Fruit fly (Drosophila melanogaster): ENCODE measurements around the gene CtIP.

CtIP gene

DNA sequence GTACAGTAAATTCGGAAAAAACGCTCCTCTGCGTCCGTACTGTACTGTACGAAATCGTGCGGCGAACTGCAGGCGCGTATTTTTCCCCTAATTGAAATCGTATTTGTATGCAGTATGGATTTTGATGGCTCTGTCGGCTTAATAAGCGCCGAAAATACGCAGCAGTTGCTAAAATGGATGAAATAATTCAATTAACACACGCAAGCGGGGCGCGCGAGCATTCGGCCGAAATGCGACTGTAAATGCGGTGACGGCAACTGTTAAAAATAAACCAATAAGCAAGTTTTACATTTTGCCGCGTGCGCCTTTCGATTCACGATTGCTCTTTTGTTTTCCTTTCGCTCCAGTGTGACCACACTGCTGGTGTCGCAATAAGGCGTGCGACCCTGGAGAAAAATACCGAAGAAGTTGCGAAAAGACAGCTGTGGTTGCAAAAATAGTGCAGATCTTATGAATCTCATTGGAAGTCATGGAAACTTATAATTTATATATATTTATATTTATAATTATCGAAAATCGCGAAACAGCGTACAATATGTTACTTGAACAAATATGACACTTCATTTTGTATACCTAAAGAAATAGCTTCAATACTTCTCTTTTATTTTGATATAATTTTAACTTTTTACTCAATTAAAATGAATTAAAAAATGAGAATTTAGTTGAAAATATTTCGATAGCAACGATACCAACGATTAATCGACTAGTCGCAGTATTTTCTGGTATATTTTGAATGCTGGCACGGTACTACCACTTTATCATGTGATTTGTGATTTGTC is 37.2 kb downstream of the CtIP start, which contains the start of the genes CG32428 and CG5969 (continued):
- TF ChIP-seq Sox14 (GFP tag; optimal IDR thresholded peaks at IDR 0.05) (peak; percentile 64), Hr38 (GFP tag; optimal IDR thresholded peaks at IDR 0.05) (no peak), lz (GFP tag; optimal IDR thresholded peaks at IDR 0.05) (peak; percentile 45), dac (GFP tag; optimal IDR thresholded peaks at IDR 0.05) (peak; percentile 16), CG6808 (GFP tag; optimal IDR thresholded peaks at IDR 0.05) (peak; percentile 48), CG31627 (GFP tag; optimal IDR thresholded peaks at IDR 0.05) (peak; percentile 47), CG9139 (GFP tag; optimal IDR thresholded peaks at IDR 0.05) (no peak), Sox102F (GFP tag; optimal IDR thresholded peaks at IDR 0.05) (peak; percentile 47), CG4318 (GFP tag; optimal IDR thresholded peaks at IDR 0.05) (peak; percentile 68), fd59A (GFP tag; optimal IDR thresholded peaks at IDR 0.05) (no peak), Hr4 (GFP tag; optimal IDR thresholded peaks at IDR 0.05) (peak; percentile 62), CG1621 (tag; optimal IDR thresholded peaks at IDR 0.05) (peak; percentile 11), ss (GFP tag; optimal IDR thresholded peaks at IDR 0.05) (peak; percentile 38 to 64), CG3919 (GFP tag; optimal IDR thresholded peaks at IDR 0.05) (peak; percentile 74), Blimp-1 (GFP tag; optimal IDR thresholded peaks at IDR 0.05) (peak; percentile 46), CG7368 (GFP tag; optimal IDR thresholded peaks at IDR 0.05) (peak; percentile 61), fkh (GFP tag; optimal IDR thresholded peaks at IDR 0.05) (peak; percentile 61), acj6 (GFP tag; optimal IDR thresholded peaks at IDR 0.05) (peak; percentile 73), CG11294 (GFP tag; IDR thresholded peaks at IDR 0.05) (peak; percentile 53), CG6854 (GFP tag; optimal IDR thresholded peaks at IDR 0.05) (no peak), Met (GFP tag; optimal IDR thresholded peaks at IDR 0.05) (peak; percentile 47), Ets21C (GFP tag; optimal IDR thresholded peaks at IDR 0.05) (peak; percentile 34), CG6792 (GFP tag; optimal IDR thresholded peaks at IDR 0.05) (peak; percentile 60), salr (GFP tag; optimal IDR thresholded peaks at IDR 0.05) (peak; percentile 27 to 52), CG8119 (GFP tag; IDR thresholded peaks at IDR 0.05) (no peak; the same call in 2 of the 3 replicates), CG3032 (tag; optimal IDR thresholded peaks at IDR 0.05) (peak; percentile 84), cyc (GFP tag; optimal IDR thresholded peaks at IDR 0.05) (peak; percentile 53), Eip93F (GFP tag; optimal IDR thresholded peaks at IDR 0.05) (peak; percentile 64), esn (GFP tag; optimal IDR thresholded peaks at IDR 0.05) (peak; percentile 62), pdm3 (GFP tag; optimal IDR thresholded peaks at IDR 0.05) (peak; percentile 62), CG6163 (GFP tag; IDR thresholded peaks at IDR 0.05) (peak; percentile 88), Gug (GFP tag; IDR thresholded peaks at IDR 0.05) (peak; percentile 71)

DNA sequence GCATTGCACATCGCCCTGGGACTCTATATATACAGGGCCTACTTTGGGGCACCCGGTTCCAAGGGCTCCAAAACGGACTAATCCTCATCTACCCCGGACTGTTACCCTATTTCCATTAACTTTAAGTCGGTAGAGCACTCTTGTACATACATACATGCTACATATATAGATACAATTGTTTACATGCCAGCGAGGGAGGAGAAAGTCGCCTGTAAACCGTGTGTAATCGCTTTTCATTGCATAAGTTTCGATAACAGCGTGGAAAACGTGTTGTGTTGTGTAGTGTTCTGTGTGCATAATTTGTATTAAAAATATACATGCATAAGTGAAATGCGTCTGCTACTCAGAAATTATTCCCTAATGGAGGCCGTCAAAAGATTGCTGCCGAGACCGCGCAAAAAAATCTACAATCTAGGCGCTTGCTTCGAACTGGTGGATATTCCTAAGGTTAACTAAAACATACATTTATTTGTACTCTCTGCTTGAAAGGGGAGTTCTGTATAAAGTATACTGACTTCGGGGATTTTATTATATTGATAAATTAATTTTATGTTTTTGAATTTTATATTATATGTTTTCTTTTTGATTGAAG is 38.2 kb downstream of the CtIP start, which contains the start of gene isoQC:
Gene isoQC (plus strand): TSS at position 270 of the 592 bp plus-strand sequence.
- TF ChIP-seq vri (GFP tag; optimal IDR thresholded peaks at IDR 0.05) (peak; percentile 52), Smox (GFP tag; optimal IDR thresholded peaks at IDR 0.05) (no peak), Blimp-1 (GFP tag; optimal IDR thresholded peaks at IDR 0.05) (no peak)

DNA sequence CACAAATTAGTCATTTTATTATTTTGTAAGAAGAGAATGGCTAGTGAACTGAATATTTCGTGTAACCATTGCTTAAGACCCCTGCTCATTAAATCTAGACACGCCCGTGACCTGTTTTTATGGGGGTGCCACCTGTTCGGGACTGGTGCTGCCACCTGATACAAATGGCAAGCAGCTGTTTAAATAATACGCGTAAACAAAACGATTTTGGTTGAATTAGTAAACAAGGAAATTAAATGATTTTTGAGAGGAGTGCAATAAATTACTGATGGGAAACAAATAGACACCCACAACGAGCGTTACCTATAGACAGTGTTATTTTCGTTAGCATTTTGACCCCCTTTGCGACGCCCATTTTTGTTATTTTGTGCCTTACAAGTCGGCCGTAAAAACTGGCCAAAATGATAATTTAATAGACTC is 38.7 kb downstream of the CtIP start:
- TF ChIP-seq fd85E (GFP tag; optimal IDR thresholded peaks at IDR 0.05) (peak; percentile 14), CG6276 (GFP tag; optimal IDR thresholded peaks at IDR 0.05) (peak; percentile 83), Ets21C (GFP tag; optimal IDR thresholded peaks at IDR 0.05) (peak; percentile 78), CG11294 (GFP tag; IDR thresholded peaks at IDR 0.05) (no peak), CG6163 (GFP tag; IDR thresholded peaks at IDR 0.05) (no peak), dsx (GFP tag; optimal IDR thresholded peaks at IDR 0.05; ENCODE audit: poor library complexity, severe bottlenecking) (peak; percentile 77), CG8319 (GFP tag; optimal IDR thresholded peaks at IDR 0.05) (peak; percentile 75), esn (GFP tag; optimal IDR thresholded peaks at IDR 0.05) (peak; percentile 92), Sox15 (GFP tag; optimal IDR thresholded peaks at IDR 0.05) (peak; percentile 68), acj6 (GFP tag; optimal IDR thresholded peaks at IDR 0.05) (peak; percentile 83), CG3032 (tag; optimal IDR thresholded peaks at IDR 0.05) (peak; percentile 80), CG9139 (GFP tag; optimal IDR thresholded peaks at IDR 0.05) (peak; percentile 28), salr (GFP tag; optimal IDR thresholded peaks at IDR 0.05) (peak; percentile 54 to 85), CG34406 (GFP tag; optimal IDR thresholded peaks at IDR 0.05) (peak; percentile 88), pdm3 (GFP tag; optimal IDR thresholded peaks at IDR 0.05) (peak; percentile 88), CG6792 (GFP tag; optimal IDR thresholded peaks at IDR 0.05) (peak; percentile 85), achi (GFP tag; optimal IDR thresholded peaks at IDR 0.05) (peak; percentile 88), eg (GFP tag; IDR thresholded peaks at IDR 0.05) (no peak), CG15336 (GFP tag; IDR thresholded peaks at IDR 0.05) (no peak), OdsH (GFP tag; optimal IDR thresholded peaks at IDR 0.05) (peak; percentile 86), Sox102F (GFP tag; optimal IDR thresholded peaks at IDR 0.05) (peak; percentile 87), Lpt (GFP tag; optimal IDR thresholded peaks at IDR 0.05) (peak; percentile 86), CG1621 (tag; optimal IDR thresholded peaks at IDR 0.05) (peak; percentile 67)
